Fruit fly (Drosophila melanogaster) whole organism, adult: ENCODE data around the gene Atf3.

ENCODE experiments used
- CG11617 ChIP-seq: fragments of 200-800 bp; sonication (Bioruptor generic); optimal IDR thresholded peaks from 2 replicates; lab custom pipeline; 2017; ENCODE audit warnings: mild to moderate bottlenecking, missing biosample characterization, missing genetic modification reagents, missing genetic modification characterization
- CG12768 ChIP-seq: fragments of 200-800 bp; sonication (Bioruptor generic); optimal IDR thresholded peaks from 2 replicates; lab custom pipeline; 2017; ENCODE audit warnings: missing biosample characterization, missing genetic modification characterization, mild to moderate bottlenecking, moderate library complexity, missing genetic modification reagents
- CG14711 ChIP-seq: fragments of 200-800 bp; sonication (Bioruptor generic); optimal IDR thresholded peaks from 2 replicates; lab custom pipeline; 2018; ENCODE audit warnings: missing biosample characterization, mild to moderate bottlenecking, missing genetic modification characterization, moderate library complexity
- CG1620 ChIP-seq: fragments of 200-800 bp; sonication (Bioruptor generic); optimal IDR thresholded peaks from 2 replicates; lab custom pipeline; 2016; ENCODE audit warnings: missing biosample characterization, missing genetic modification characterization
- CG33017 ChIP-seq: fragments of 200-800 bp; sonication (Bioruptor generic); optimal IDR thresholded peaks from 2 replicates; lab custom pipeline; 2018; ENCODE audit warnings: missing biosample characterization, mild to moderate bottlenecking, missing genetic modification characterization, moderate library complexity
- CG5204 ChIP-seq: fragments of 200-800 bp; sonication (Bioruptor generic); optimal IDR thresholded peaks from 2 replicates; lab custom pipeline; 2016; ENCODE audit warnings: missing biosample characterization, missing genetic modification characterization
- CG7045 ChIP-seq: fragments of 200-800 bp; sonication (Bioruptor generic); optimal IDR thresholded peaks from 2 replicates; lab custom pipeline; 2017; ENCODE audit warnings: missing biosample characterization, mild to moderate bottlenecking, missing genetic modification characterization
- CG7101 ChIP-seq: fragments of 200-800 bp; sonication (Bioruptor generic); optimal IDR thresholded peaks from 2 replicates; lab custom pipeline; 2018; ENCODE audit warnings: missing biosample characterization, mild to moderate bottlenecking, missing genetic modification characterization, moderate library complexity
- Clk ChIP-seq: fragments of 200-800 bp; sonication (Bioruptor generic); optimal IDR thresholded peaks from 2 replicates; lab custom pipeline; 2017; ENCODE audit warnings: missing biosample characterization, missing genetic modification characterization
- Crg-1 ChIP-seq: fragments of 200-800 bp; sonication (Bioruptor generic); optimal IDR thresholded peaks from 2 replicates; lab custom pipeline; 2016; ENCODE audit warnings: missing biosample characterization, missing genetic modification characterization
- Hr96 ChIP-seq: fragments of 200-800 bp; sonication (Bioruptor generic); optimal IDR thresholded peaks from 2 replicates; lab custom pipeline; 2016; ENCODE audit warnings: missing biosample characterization, missing genetic modification characterization
- Mnt ChIP-seq: fragments of 200-800 bp; sonication (Bioruptor generic); optimal IDR thresholded peaks from 2 replicates; lab custom pipeline; 2016; ENCODE audit warnings: missing biosample characterization, mild to moderate bottlenecking, missing genetic modification characterization
- bab1 ChIP-seq: fragments of 200-800 bp; sonication (Bioruptor generic); optimal IDR thresholded peaks from 3 replicates; lab custom pipeline; 2019; ENCODE audit warnings: missing biosample characterization, mild to moderate bottlenecking, missing genetic modification characterization, moderate library complexity
- cic ChIP-seq: fragments of 200-800 bp; sonication (Bioruptor generic); optimal IDR thresholded peaks from 2 replicates; lab custom pipeline; 2017; ENCODE audit warnings: missing biosample characterization, mild to moderate bottlenecking, missing genetic modification characterization, moderate library complexity
- cnc ChIP-seq, 2 experiments: fragments of >200 bp; optimal IDR thresholded peaks; 2 replicates each; lab custom pipeline; 2017
- kay ChIP-seq: fragments of 200-800 bp; sonication (Bioruptor generic); peaks from one replicate; lab custom pipeline; 2016; ENCODE audit warnings: missing biosample characterization, missing genetic modification characterization, borderline replicate concordance
- ovo ChIP-seq: fragments of 200-800 bp; sonication (Bioruptor generic); optimal IDR thresholded peaks from 2 replicates; lab custom pipeline; 2016; ENCODE audit warnings: missing biosample characterization, missing genetic modification characterization
- pad ChIP-seq: fragments of 200-800 bp; sonication (Bioruptor generic); optimal IDR thresholded peaks from 3 replicates; lab custom pipeline; 2017; ENCODE audit warnings: missing biosample characterization, missing genetic modification characterization, mild to moderate bottlenecking, moderate library complexity, missing genetic modification reagents
- tj ChIP-seq: fragments of 200-800 bp; sonication (Bioruptor generic); optimal IDR thresholded peaks from 3 replicates; lab custom pipeline; 2017; ENCODE audit warnings: missing biosample characterization, mild to moderate bottlenecking, missing genetic modification characterization, moderate library complexity
- toe ChIP-seq: fragments of 200-800 bp; sonication (Bioruptor generic); optimal IDR thresholded peaks from 2 replicates; lab custom pipeline; 2016; ENCODE audit warnings: missing biosample characterization, missing genetic modification characterization

Atf3 gene

dm6 chrX:1277528-1277883, 2.4 kb upstream of the Atf3 start:
- TF ChIP-seq ovo = no peak
- peak; percentile 44 for TF ChIP-seq kay (GFP tag; lab: Kevin White, UChicago)

dm6 chrX:1276757-1277527, 1.9 kb upstream of the Atf3 start:
- TF ChIP-seq cnc (optimal IDR thresholded peaks at IDR 0.05; lab: Kevin White, UChicago) (no peak), CG12768 (peak; percentile 81), cic (GFP tag; lab: Kevin White, UChicago) (peak; percentile 46), ovo (peak; percentile 49), kay (GFP tag; lab: Kevin White, UChicago) (peak; percentile 25), CG5204 (GFP tag; lab: Kevin White, UChicago) (peak; percentile 64), CG1620 (GFP tag; lab: Kevin White, UChicago) (peak; percentile 50), Crg-1 (GFP tag; lab: Kevin White, UChicago) (peak; percentile 34), toe (GFP tag; lab: Kevin White, UChicago) (peak; percentile 33), CG7045 (peak; percentile 84), CG14711 (tag; lab: Kevin White, UChicago) (peak; percentile 81), Mnt (GFP tag; lab: Kevin White, UChicago) (peak; percentile 65), CG7101 (tag; lab: Kevin White, UChicago) (peak; percentile 87), CG33017 (tag; lab: Kevin White, UChicago) (peak; percentile 75), CG11617 (GFP tag; lab: Kevin White, UChicago) (peak; percentile 83), tj (GFP tag; lab: Kevin White, UChicago) (peak; percentile 68), bab1 (GFP tag; lab: Kevin White, UChicago) (no peak), pad (peak; percentile 66), Hr96 (GFP tag; lab: Kevin White, UChicago) (peak; percentile 89), Clk (GFP tag; lab: Kevin White, UChicago) (peak; percentile 71)

DNA sequence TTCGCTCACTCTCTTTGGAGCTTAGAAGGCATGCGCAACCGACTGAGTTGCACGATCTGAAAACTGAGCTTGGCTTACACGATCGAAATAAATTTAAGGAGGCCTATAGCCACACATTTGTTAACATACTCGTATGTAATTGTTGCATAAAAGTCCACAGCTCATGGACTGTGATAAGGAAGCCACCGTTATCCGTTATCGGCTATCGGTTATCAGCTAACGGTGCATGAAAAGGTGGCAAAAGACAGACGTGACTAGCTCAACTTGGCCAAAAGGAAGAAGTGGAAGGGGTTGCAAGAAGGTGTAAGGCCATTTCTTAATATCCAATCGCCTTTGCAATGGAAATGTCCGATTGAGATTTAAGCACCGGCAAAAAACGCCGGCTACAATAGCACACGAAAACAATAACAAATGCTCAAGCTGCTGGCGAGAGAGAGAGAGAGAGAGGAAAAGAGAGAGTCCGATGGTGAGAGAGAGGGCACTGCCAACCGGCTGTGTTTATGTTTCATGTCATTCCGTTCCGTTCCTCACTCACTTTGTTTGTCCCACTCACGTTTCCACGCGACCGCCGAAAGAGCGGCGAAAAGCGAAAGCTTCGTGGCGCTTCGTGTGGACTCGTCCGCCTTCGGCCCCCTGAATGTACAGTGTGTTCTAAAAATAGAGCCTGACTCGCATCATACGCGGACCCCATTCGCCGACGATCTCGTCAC, 1.1 kb upstream of the Atf3 start:
- TF ChIP-seq pad = peak; percentile 90
- TF ChIP-seq Clk (GFP tag; lab: Kevin White, UChicago) = no peak
- TF ChIP-seq ovo = peak; percentile 90

dm6 chrX:1272848-1273247, 2.2 kb downstream of the Atf3 start:
- no peak for TF ChIP-seq Crg-1 (GFP tag; lab: Kevin White, UChicago)
- no peak for TF ChIP-seq CG1620 (GFP tag; lab: Kevin White, UChicago)
- TF ChIP-seq CG5204 (GFP tag; lab: Kevin White, UChicago) = no peak

DNA sequence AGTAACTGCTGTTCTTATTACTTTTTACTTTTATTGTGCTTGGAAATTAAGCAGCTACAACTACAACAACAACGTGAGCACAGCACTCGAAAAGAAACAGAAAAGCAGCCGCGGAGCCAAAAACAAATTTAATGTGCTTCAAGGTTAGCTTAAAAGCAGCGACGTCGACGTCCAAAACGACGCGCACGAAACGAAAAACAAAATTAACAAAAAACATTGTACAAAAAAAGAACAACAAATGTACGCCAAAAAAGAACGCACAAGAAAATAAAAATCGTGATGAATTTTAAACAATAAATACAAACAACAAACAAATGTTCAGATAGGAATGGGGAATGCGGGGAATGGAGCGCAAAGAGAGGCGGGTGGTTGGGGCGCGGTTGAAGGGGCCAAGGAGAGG, 4.0 kb downstream of the Atf3 start:
- TF ChIP-seq Crg-1 (GFP tag; lab: Kevin White, UChicago) (no peak), tj (GFP tag; lab: Kevin White, UChicago) (peak; percentile 35)

DNA sequence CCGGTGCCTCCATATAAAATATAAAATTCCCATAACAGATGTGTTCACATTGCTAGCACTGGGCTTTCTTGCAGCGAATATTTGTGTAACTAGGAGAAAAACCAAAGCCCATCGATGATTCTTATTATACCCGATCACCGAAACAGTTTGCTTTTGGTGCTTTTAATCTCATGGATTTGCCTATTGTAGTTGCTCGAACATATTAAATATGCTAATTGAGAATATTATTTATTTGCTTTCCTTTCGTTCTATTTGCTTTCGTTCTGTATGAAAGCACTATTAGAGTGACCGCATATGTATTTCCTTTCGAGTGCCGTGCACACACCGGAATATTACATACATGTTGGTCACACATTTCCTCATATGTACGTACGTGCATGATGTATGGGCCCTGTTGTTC, 4.4 kb downstream of the Atf3 start:
- TF ChIP-seq Hr96 (GFP tag; lab: Kevin White, UChicago) (no peak), CG1620 (GFP tag; lab: Kevin White, UChicago) (no peak), Clk (GFP tag; lab: Kevin White, UChicago) (no peak), cnc (optimal IDR thresholded peaks at IDR 0.05; lab: Kevin White, UChicago) (no peak), toe (GFP tag; lab: Kevin White, UChicago) (no peak), CG11617 (GFP tag; lab: Kevin White, UChicago) (no peak), CG14711 (tag; lab: Kevin White, UChicago) (peak; percentile 27), Mnt (GFP tag; lab: Kevin White, UChicago) (no peak), tj (GFP tag; lab: Kevin White, UChicago) (no peak), Crg-1 (GFP tag; lab: Kevin White, UChicago) (no peak), CG7101 (tag; lab: Kevin White, UChicago) (peak; percentile 1), CG33017 (tag; lab: Kevin White, UChicago) (no peak), bab1 (GFP tag; lab: Kevin White, UChicago) (peak; percentile 63), CG5204 (GFP tag; lab: Kevin White, UChicago) (no peak), kay (GFP tag; lab: Kevin White, UChicago) (no peak), cic (GFP tag; lab: Kevin White, UChicago) (no peak), CG7045 (no peak), pad (peak; percentile 31), ovo (no peak), CG12768 (no peak)

DNA sequence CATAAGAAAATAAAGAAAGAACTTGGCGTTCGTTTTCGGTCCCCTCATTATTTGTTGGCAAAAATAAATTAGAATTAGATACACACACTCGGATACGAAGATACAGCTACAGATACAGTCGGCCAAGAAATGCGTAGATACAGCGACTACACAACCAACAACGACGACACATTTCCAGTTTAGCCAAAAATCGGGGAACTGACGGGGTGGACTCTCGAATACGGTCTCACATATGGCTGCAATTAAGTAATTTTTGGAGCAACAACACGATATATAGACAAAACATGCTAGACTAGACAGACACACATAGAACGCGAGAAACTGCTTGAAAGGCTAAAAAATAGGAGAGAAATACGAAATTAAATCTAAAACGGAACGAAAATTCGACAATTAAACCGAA, 4.9 kb downstream of the Atf3 start:
- no peak for TF ChIP-seq Mnt (GFP tag; lab: Kevin White, UChicago)
- TF ChIP-seq CG5204 (GFP tag; lab: Kevin White, UChicago) = no peak
- peak; percentile 16 for TF ChIP-seq tj (GFP tag; lab: Kevin White, UChicago)
